Fruit fly (Drosophila melanogaster): Measurements from ENCODE around the gene CG33223.

The CG33223 gene

dm6 chrX:8518025-8518661 is 34.5 kb upstream of the CG33223 start (continued):
- TF ChIP-seq Eip75B (GFP tag; optimal IDR thresholded peaks at IDR 0.05) (no peak), CG1621 (tag; optimal IDR thresholded peaks at IDR 0.05) (no peak), CG15336 (GFP tag; IDR thresholded peaks at IDR 0.05) (no peak), pdm3 (GFP tag; optimal IDR thresholded peaks at IDR 0.05) (no peak), CG8319 (GFP tag; optimal IDR thresholded peaks at IDR 0.05) (no peak), Blimp-1 (GFP tag; optimal IDR thresholded peaks at IDR 0.05) (no peak), dac (GFP tag; optimal IDR thresholded peaks at IDR 0.05) (no peak), vri (GFP tag; optimal IDR thresholded peaks at IDR 0.05) (no peak), Hr39 (GFP tag; optimal IDR thresholded peaks at IDR 0.05) (no peak), CG10631 (GFP tag; optimal IDR thresholded peaks at IDR 0.05) (no peak), Ets21C (GFP tag; optimal IDR thresholded peaks at IDR 0.05) (no peak), CG7368 (GFP tag; optimal IDR thresholded peaks at IDR 0.05) (no peak), Sox14 (GFP tag; optimal IDR thresholded peaks at IDR 0.05) (no peak), CG11762 (GFP tag; optimal IDR thresholded peaks at IDR 0.05; ENCODE audit: insufficient read depth) (no peak), fkh (GFP tag; optimal IDR thresholded peaks at IDR 0.05) (no peak), Smox (GFP tag; optimal IDR thresholded peaks at IDR 0.05) (no peak), Lpt (GFP tag; optimal IDR thresholded peaks at IDR 0.05) (no peak), spab (GFP tag; optimal IDR thresholded peaks at IDR 0.05) (peak; percentile 27), CG8632 (GFP tag; optimal IDR thresholded peaks at IDR 0.05) (no peak), fd59A (GFP tag; optimal IDR thresholded peaks at IDR 0.05) (no peak), CG6276 (GFP tag; optimal IDR thresholded peaks at IDR 0.05) (no peak), salr (GFP tag; optimal IDR thresholded peaks at IDR 0.05) (no peak), CG4318 (GFP tag; optimal IDR thresholded peaks at IDR 0.05) (no peak), CG9139 (GFP tag; optimal IDR thresholded peaks at IDR 0.05) (peak; percentile 45), CG6854 (GFP tag; optimal IDR thresholded peaks at IDR 0.05) (no peak)

dm6 chrX:8517121-8518024 is 33.7 kb upstream of the CG33223 start, which contains the start of gene Nrg:
Gene Nrg, plus strand, starts transcription at chrX:8517373.
- TF ChIP-seq CG32006 (GFP tag; optimal IDR thresholded peaks at IDR 0.05) = peak; percentile 3
- TF ChIP-seq vri (GFP tag; optimal IDR thresholded peaks at IDR 0.05) = peak; percentile 13
- TF ChIP-seq CG11294 (GFP tag; IDR thresholded peaks at IDR 0.05) = no peak
- TF ChIP-seq dac (GFP tag; optimal IDR thresholded peaks at IDR 0.05) = no peak
- peak; percentile 100 for TF ChIP-seq CG6808 (GFP tag; optimal IDR thresholded peaks at IDR 0.05)
- no peak for TF ChIP-seq CG3032 (tag; optimal IDR thresholded peaks at IDR 0.05)
- peak; percentile 36 for TF ChIP-seq CG1621 (tag; optimal IDR thresholded peaks at IDR 0.05)
- TF ChIP-seq CG9139 (GFP tag; optimal IDR thresholded peaks at IDR 0.05) = peak; percentile 6
- peak; percentile 78 for TF ChIP-seq Eip78C (GFP tag)
- peak in 1 of 2 experiments; percentile 7 for TF ChIP-seq ss (GFP tag; optimal IDR thresholded peaks at IDR 0.05)
- 0 out of 3 replicates have a peak, but pooled peaks have one; percentile 46 for TF ChIP-seq CG8119 (GFP tag; IDR thresholded peaks at IDR 0.05)
- TF ChIP-seq esn (GFP tag; optimal IDR thresholded peaks at IDR 0.05) = peak; percentile 15
- TF ChIP-seq dsx (GFP tag; optimal IDR thresholded peaks at IDR 0.05; ENCODE audit: poor library complexity, severe bottlenecking) = no peak
- TF ChIP-seq CG15336 (GFP tag; IDR thresholded peaks at IDR 0.05) = 0 out of 2 replicates have a peak, but pooled peaks have one; percentile 11
- no peak for TF ChIP-seq CG16779 (tag; optimal IDR thresholded peaks at IDR 0.05)
- peak; percentile 22 for TF ChIP-seq CG6854 (GFP tag; optimal IDR thresholded peaks at IDR 0.05)
- no peak for TF ChIP-seq achi (GFP tag; optimal IDR thresholded peaks at IDR 0.05)
- TF ChIP-seq eg (GFP tag; IDR thresholded peaks at IDR 0.05) = 0 out of 3 replicates have a peak, but pooled peaks have one; percentile 47
- TF ChIP-seq fkh (GFP tag; optimal IDR thresholded peaks at IDR 0.05) = peak; percentile 36
- TF ChIP-seq lz (GFP tag; optimal IDR thresholded peaks at IDR 0.05) = no peak
- peak; percentile 4 for TF ChIP-seq acj6 (GFP tag; optimal IDR thresholded peaks at IDR 0.05)
- TF ChIP-seq Met (GFP tag; optimal IDR thresholded peaks at IDR 0.05) = peak; percentile 16
- TF ChIP-seq svp (GFP tag) = peak; percentile 51
- peak; percentile 16 for TF ChIP-seq CG7368 (GFP tag; optimal IDR thresholded peaks at IDR 0.05)
- no peak for TF ChIP-seq Hr39 (GFP tag; optimal IDR thresholded peaks at IDR 0.05)
- TF ChIP-seq OdsH (GFP tag; optimal IDR thresholded peaks at IDR 0.05) = peak; percentile 10
- no peak for TF ChIP-seq Sox14 (GFP tag; optimal IDR thresholded peaks at IDR 0.05)
